Fruit fly (Drosophila melanogaster) whole organism: ENCODE measurements around the gene nwk.

ENCODE experiments used
- CG8478 ChIP-seq: fragments of >200 bp; optimal IDR thresholded peaks from 2 replicates; lab custom pipeline; 2018; ENCODE audit warnings: inconsistent platforms
- EcR ChIP-seq, 2 experiments: fragments of >200 bp; optimal IDR thresholded peaks; 2 replicates each; lab custom pipeline; 2017; ENCODE audit warnings: missing biosample characterization in 2 of 2, missing genetic modification characterization in 2 of 2, missing genetic modification reagents in 2 of 2
- pan ChIP-seq: fragments of >200 bp; optimal IDR thresholded peaks from 2 replicates; lab custom pipeline; 2017
- psq ChIP-seq: fragments of >200 bp; optimal IDR thresholded peaks from 2 replicates; lab custom pipeline; 2017
- usp ChIP-seq: fragments of >200 bp; optimal IDR thresholded peaks from 2 replicates; lab custom pipeline; 2017; ENCODE audit warnings: missing biosample characterization, missing genetic modification characterization, mixed read lengths

- TF ChIP-seq pan (lab: Kevin White, UChicago), result no peak
- TF ChIP-seq psq (lab: Kevin White, UChicago), result no peak
- TF ChIP-seq EcR (GFP tag; optimal IDR thresholded peaks at IDR 0.05; lab: Kevin White, UChicago), result no peak
- no peak for TF ChIP-seq CG8478
- no peak for TF ChIP-seq usp (GFP tag; lab: Kevin White, UChicago)
Measured at dm6 chr3L:9188622-9189021, 51.0 kb downstream of the nwk start.
